Fruit fly (Drosophila melanogaster) whole organism, embryonic: ENCODE data around the gene Max.

Source experiments
- Bgb ChIP-seq: fragments of 200-800 bp; sonication (Bioruptor generic); IDR thresholded peaks from 2 replicates; pipeline ENCODE4 v1.3.6; 2022; ENCODE audit warnings: missing biosample characterization, missing genetic modification characterization; ENCODE audit not compliant: partially characterized antibody
- CG12236 ChIP-seq: fragments of 200-800 bp; sonication (Bioruptor generic); optimal IDR thresholded peaks from 2 replicates; lab custom pipeline; 2016; ENCODE audit warnings: missing biosample characterization, missing genetic modification characterization
- CG12299 ChIP-seq: fragments of 200-800 bp; sonication (Bioruptor generic); optimal IDR thresholded peaks from 2 replicates; lab custom pipeline; 2018; ENCODE audit warnings: missing biosample characterization, mild to moderate bottlenecking, missing genetic modification characterization
- CG12942 ChIP-seq: fragments of 200-800 bp; sonication (Bioruptor generic); optimal IDR thresholded peaks from 3 replicates; lab custom pipeline; 2016; ENCODE audit warnings: missing biosample characterization, missing genetic modification characterization
- CG14014 ChIP-seq: fragments of 200-800 bp; sonication (Bioruptor generic); IDR thresholded peaks from 2 replicates; pipeline ENCODE4 v1.3.6; 2022; ENCODE audit warnings: missing biosample characterization, missing genetic modification characterization
- CG14050 ChIP-seq: fragments of 200-800 bp; sonication (Bioruptor generic); IDR thresholded peaks from 3 replicates; pipeline ENCODE4 v1.3.6; 2022; ENCODE audit warnings: missing biosample characterization, missing genetic modification characterization
- CG14441 ChIP-seq: fragments of 200-800 bp; sonication (Bioruptor generic); IDR thresholded peaks from 2 replicates; pipeline ENCODE4 v1.3.6; 2022; ENCODE audit warnings: missing biosample characterization, missing genetic modification characterization
- CG14667 ChIP-seq: fragments of 200-800 bp; sonication (Bioruptor generic); IDR thresholded peaks from 2 replicates; pipeline ENCODE4 v1.3.6; 2022; ENCODE audit warnings: missing biosample characterization, missing genetic modification characterization
- CG14710 ChIP-seq: fragments of 200-800 bp; sonication (Bioruptor generic); optimal IDR thresholded peaks from 3 replicates; lab custom pipeline; 2019; ENCODE audit warnings: missing biosample characterization, mild to moderate bottlenecking, missing genetic modification characterization, moderate library complexity
- CG14860 ChIP-seq: fragments of 200-800 bp; sonication (Bioruptor generic); IDR thresholded peaks from 3 replicates; pipeline ENCODE4 v1.3.6; 2022; ENCODE audit warnings: missing biosample characterization, missing genetic modification characterization; ENCODE audit not compliant: partially characterized antibody
- CG1529 ChIP-seq: fragments of 200-800 bp; sonication (Bioruptor generic); optimal IDR thresholded peaks from 3 replicates; lab custom pipeline; 2018; ENCODE audit warnings: missing biosample characterization, missing genetic modification characterization
- CG15514 ChIP-seq: fragments of 200-800 bp; sonication (Bioruptor generic); optimal IDR thresholded peaks from 3 replicates; lab custom pipeline; 2017; ENCODE audit warnings: missing biosample characterization, missing genetic modification characterization, mild to moderate bottlenecking, moderate library complexity, missing genetic modification reagents
- CG16813 ChIP-seq: fragments of 200-800 bp; sonication (Bioruptor generic); IDR thresholded peaks from 3 replicates; pipeline ENCODE4 v1.3.6; 2022; ENCODE audit warnings: missing biosample characterization, missing genetic modification characterization; ENCODE audit not compliant: partially characterized antibody
- CG18262 ChIP-seq: fragments of 200-800 bp; optimal IDR thresholded peaks from 3 replicates; lab custom pipeline; 2019; ENCODE audit warnings: missing biosample characterization, mild to moderate bottlenecking, missing genetic modification characterization, moderate library complexity
- CG18764 ChIP-seq: fragments of 200-800 bp; sonication (Bioruptor generic); optimal IDR thresholded peaks from 3 replicates; lab custom pipeline; 2016; ENCODE audit warnings: missing biosample characterization, missing genetic modification characterization
- CG2129 ChIP-seq: fragments of 200-800 bp; sonication (Bioruptor generic); IDR thresholded peaks from 2 replicates; pipeline ENCODE4 v1.3.6; 2022; ENCODE audit warnings: missing biosample characterization, missing genetic modification characterization; ENCODE audit not compliant: partially characterized antibody
- CG2712 ChIP-seq: fragments of 200-800 bp; optimal IDR thresholded peaks from 3 replicates; lab custom pipeline; 2019; ENCODE audit warnings: missing biosample characterization, mild to moderate bottlenecking, missing genetic modification characterization, moderate library complexity
- CG3838 ChIP-seq: fragments of 200-800 bp; sonication (Bioruptor generic); optimal IDR thresholded peaks from 3 replicates; lab custom pipeline; 2016; ENCODE audit warnings: missing biosample characterization, missing genetic modification characterization
- CG3847 ChIP-seq: fragments of 200-800 bp; sonication (Bioruptor generic); IDR thresholded peaks from 2 replicates; pipeline ENCODE4 v1.3.6; 2022; ENCODE audit warnings: missing biosample characterization, missing genetic modification characterization
- CG6765 ChIP-seq: fragments of 200-800 bp; sonication (Bioruptor generic); optimal IDR thresholded peaks from 3 replicates; lab custom pipeline; 2017; ENCODE audit warnings: missing biosample characterization, mild to moderate bottlenecking, missing genetic modification characterization
- CG7271 ChIP-seq: fragments of 200-800 bp; sonication (Bioruptor generic); optimal IDR thresholded peaks from 2 replicates; lab custom pipeline; 2018; ENCODE audit warnings: missing biosample characterization, mild to moderate bottlenecking, missing genetic modification characterization, moderate library complexity
- CG8478 ChIP-seq: fragments of >200 bp; optimal IDR thresholded peaks from 2 replicates; lab custom pipeline; 2018
- CkIIα-i1 ChIP-seq: fragments of 200-800 bp; sonication (Bioruptor generic); IDR thresholded peaks from 2 replicates; pipeline ENCODE4 v1.3.6; 2022; ENCODE audit warnings: missing biosample characterization, missing genetic modification characterization
- Doc3 ChIP-seq: fragments of 200-800 bp; sonication (Bioruptor generic); IDR thresholded peaks from 3 replicates; pipeline ENCODE4 v1.3.6; 2022; ENCODE audit warnings: missing biosample characterization, missing genetic modification characterization; ENCODE audit not compliant: partially characterized antibody
- E2f2 ChIP-seq: fragments of 200-800 bp; sonication (Bioruptor generic); IDR thresholded peaks from 2 replicates; pipeline ENCODE4 v1.3.6; 2022; ENCODE audit warnings: missing biosample characterization, missing genetic modification characterization
- Ets97D ChIP-seq: fragments of 200-800 bp; sonication (Bioruptor generic); optimal IDR thresholded peaks from 3 replicates; lab custom pipeline; 2016; ENCODE audit warnings: missing biosample characterization, missing genetic modification characterization
- HLH4C ChIP-seq: fragments of 200-800 bp; sonication (Bioruptor generic); IDR thresholded peaks from 3 replicates; pipeline ENCODE4 v1.3.6; 2022; ENCODE audit warnings: missing biosample characterization, missing genetic modification characterization; ENCODE audit not compliant: partially characterized antibody
- HLH54F ChIP-seq: fragments of 200-800 bp; sonication (Bioruptor generic); optimal IDR thresholded peaks from 3 replicates; lab custom pipeline; 2016; ENCODE audit warnings: missing biosample characterization, missing genetic modification characterization
- Ravus ChIP-seq: fragments of 200-800 bp; sonication (Bioruptor generic); IDR thresholded peaks from 2 replicates; pipeline ENCODE4 v1.3.6; 2022; ENCODE audit warnings: missing biosample characterization, missing genetic modification characterization
- btn ChIP-seq: fragments of 200-800 bp; sonication (Bioruptor generic); optimal IDR thresholded peaks from 2 replicates; lab custom pipeline; 2016; ENCODE audit warnings: missing biosample characterization, missing genetic modification characterization
- chinmo ChIP-seq: fragments of 200-800 bp; sonication (Bioruptor generic); IDR thresholded peaks from 4 replicates; pipeline ENCODE4 v1.3.6; 2022; ENCODE audit warnings: missing biosample characterization, missing genetic modification characterization; ENCODE audit not compliant: partially characterized antibody
- cwo ChIP-seq: fragments of 200-800 bp; sonication (Bioruptor generic); optimal IDR thresholded peaks from 3 replicates; lab custom pipeline; 2017; ENCODE audit warnings: missing biosample characterization, missing genetic modification characterization, mild to moderate bottlenecking, moderate library complexity, missing genetic modification reagents
- dmrt99B ChIP-seq: fragments of 200-800 bp; sonication (Bioruptor generic); optimal IDR thresholded peaks from 2 replicates; lab custom pipeline; 2018; ENCODE audit warnings: missing biosample characterization, mild to moderate bottlenecking, missing genetic modification characterization, moderate library complexity
- fu2 ChIP-seq: fragments of 200-800 bp; sonication (Bioruptor generic); optimal IDR thresholded peaks from 2 replicates; lab custom pipeline; 2016; ENCODE audit warnings: missing biosample characterization, missing genetic modification characterization
- gsb ChIP-seq: fragments of 200-800 bp; sonication (Bioruptor generic); IDR thresholded peaks from 2 replicates; pipeline ENCODE4 v1.3.6; 2022; ENCODE audit warnings: missing biosample characterization, missing genetic modification characterization
- hkb ChIP-seq, 2 experiments: fragments of 200-800 bp in 1 of 2; fragments of >200 bp in 1 of 2; sonication (Bioruptor generic) in 1 of 2; IDR thresholded peaks in 1 of 2; optimal IDR thresholded peaks in 1 of 2; 2 replicates each; pipeline versions ENCODE4 v1.3.6 to Lab custom; 2017 to 2022; ENCODE audit warnings: missing biosample characterization in 1 of 2, missing genetic modification characterization in 1 of 2
- ind ChIP-seq: fragments of 200-800 bp; sonication (Bioruptor generic); optimal IDR thresholded peaks from 3 replicates; lab custom pipeline; 2016; ENCODE audit warnings: missing biosample characterization, missing genetic modification characterization
- inv ChIP-seq: fragments of 200-800 bp; sonication (Bioruptor generic); IDR thresholded peaks from 2 replicates; pipeline ENCODE4 v1.3.6; 2022; ENCODE audit warnings: missing biosample characterization, missing genetic modification characterization; ENCODE audit not compliant: partially characterized antibody
- lbe ChIP-seq: fragments of 200-800 bp; sonication (Bioruptor generic); optimal IDR thresholded peaks from 2 replicates; lab custom pipeline; 2016; ENCODE audit warnings: missing biosample characterization, mild to moderate bottlenecking, missing genetic modification characterization
- nmo ChIP-seq: fragments of 200-800 bp; sonication (Bioruptor generic); optimal IDR thresholded peaks from 2 replicates; lab custom pipeline; 2018; ENCODE audit warnings: missing biosample characterization, mild to moderate bottlenecking, missing genetic modification characterization, moderate library complexity
- onecut ChIP-seq: fragments of 200-800 bp; sonication (Bioruptor generic); IDR thresholded peaks from 2 replicates; pipeline ENCODE4 v1.3.6; 2022; ENCODE audit warnings: missing biosample characterization, missing genetic modification characterization
- pros ChIP-seq: fragments of 200-800 bp; sonication (Bioruptor generic); optimal IDR thresholded peaks from 3 replicates; lab custom pipeline; 2019; ENCODE audit warnings: missing biosample characterization, mild to moderate bottlenecking, missing genetic modification characterization, moderate library complexity
- pzg ChIP-seq: fragments of 200-800 bp; sonication (Bioruptor generic); optimal IDR thresholded peaks from 3 replicates; lab custom pipeline; 2018; ENCODE audit warnings: missing biosample characterization, mild to moderate bottlenecking, missing genetic modification characterization, moderate library complexity
- sc ChIP-seq, 3 experiments: fragments of >200 bp in 2 of 3; fragments of 200-800 bp in 1 of 3; sonication (Bioruptor generic) in 1 of 3; optimal IDR thresholded peaks; 2 replicates in 2 of 3; 3 replicates in 1 of 3; lab custom pipeline; 2017; ENCODE audit warnings: mild to moderate bottlenecking in 1 of 3, missing biosample characterization in 1 of 3, missing genetic modification characterization in 1 of 3, missing genetic modification reagents in 1 of 3
- schlank ChIP-seq: fragments of 200-800 bp; sonication (Bioruptor generic); optimal IDR thresholded peaks from 2 replicates; lab custom pipeline; 2018; ENCODE audit warnings: missing biosample characterization, mild to moderate bottlenecking, missing genetic modification characterization
- slp2 ChIP-seq: fragments of 200-800 bp; sonication (Bioruptor generic); optimal IDR thresholded peaks from 2 replicates; lab custom pipeline; 2016; ENCODE audit warnings: missing biosample characterization, missing genetic modification characterization
- so ChIP-seq: fragments of 200-800 bp; sonication (Bioruptor generic); IDR thresholded peaks from 3 replicates; pipeline ENCODE4 v1.3.6; 2022; ENCODE audit warnings: missing biosample characterization, missing genetic modification characterization
- stwl ChIP-seq: fragments of 200-800 bp; sonication (Bioruptor generic); optimal IDR thresholded peaks from 3 replicates; lab custom pipeline; 2018; ENCODE audit warnings: missing biosample characterization, mild to moderate bottlenecking, missing genetic modification characterization, moderate library complexity
- trh ChIP-seq: fragments of 200-800 bp; sonication (Bioruptor generic); optimal IDR thresholded peaks from 2 replicates; lab custom pipeline; 2016; ENCODE audit warnings: missing biosample characterization, missing genetic modification characterization
- wor ChIP-seq: fragments of 200-800 bp; sonication (Bioruptor generic); IDR thresholded peaks from 2 replicates; pipeline ENCODE4 v1.3.6; 2022; ENCODE audit warnings: missing biosample characterization, missing genetic modification characterization

Gene Max

dm6 chr3L:19264141-19264487, at the start of gene Max:
Gene Max, minus strand, starts transcription at chr3L:19264184.
- TF ChIP-seq CkIIα-i1 (no peak), pros (GFP tag; lab: Kevin White, UChicago) (no peak), Bgb (no peak), Doc3 (GFP tag; lab: Robert Waterston, UW) (no peak), hkb (optimal IDR thresholded peaks at IDR 0.05; lab: Kevin White, UChicago) (no peak), hkb (GFP tag; IDR thresholded peaks at IDR 0.05; lab: Robert Waterston, UW) (peak; percentile 79), CG12299 (peak; percentile 61), CG16813 (GFP tag; lab: Robert Waterston, UW) (no peak), nmo (GFP tag; lab: Kevin White, UChicago) (peak; percentile 82), so (GFP tag; lab: Robert Waterston, UW) (0 out of 3 replicates have a peak, but pooled peaks have one; percentile 30), lbe (GFP tag; lab: Kevin White, UChicago) (peak; percentile 37), CG8478 (lab: Kevin White, UChicago) (no peak), CG14441 (GFP tag; lab: Robert Waterston, UW) (peak; percentile 76), gsb (GFP tag; lab: Robert Waterston, UW) (no peak), Ravus (peak; percentile 22; the same call in 1 of the 2 replicates), CG18262 (tag; lab: Kevin White, UChicago) (peak; percentile 72), cwo (no peak), wor (GFP tag; lab: Robert Waterston, UW) (0 out of 2 replicates have a peak, but pooled peaks have one; percentile 17), pzg (GFP tag; lab: Kevin White, UChicago) (peak; percentile 77), schlank (tag; lab: Kevin White, UChicago) (peak; percentile 41), CG2712 (tag; lab: Kevin White, UChicago) (peak; percentile 84), stwl (peak; percentile 77), HLH54F (GFP tag; lab: Kevin White, UChicago) (peak; percentile 7), chinmo (GFP tag; lab: Robert Waterston, UW) (no peak), dmrt99B (no peak), trh (no peak), CG12236 (no peak), btn (GFP tag; lab: Kevin White, UChicago) (no peak), CG14710 (tag; lab: Kevin White, UChicago) (peak; percentile 99), Ets97D (GFP tag; lab: Kevin White, UChicago) (no peak), CG14860 (no peak), fu2 (GFP tag; lab: Kevin White, UChicago) (no peak), inv (GFP tag; lab: Robert Waterston, UW) (no peak), CG14667 (GFP tag; lab: Robert Waterston, UW) (peak; percentile 58), CG14050 (GFP tag; lab: Robert Waterston, UW) (peak; percentile 46; the same call in 1 of the 3 replicates), CG12942 (peak; percentile 47), ind (GFP tag; lab: Kevin White, UChicago) (peak; percentile 63), sc (optimal IDR thresholded peaks at IDR 0.05; lab: Kevin White, UChicago) (no peak), sc (GFP tag; optimal IDR thresholded peaks at IDR 0.05; lab: Kevin White, UChicago) (peak; percentile 17), CG15514 (GFP tag; lab: Kevin White, UChicago) (peak; percentile 83), CG6765 (GFP tag; lab: Kevin White, UChicago) (peak; percentile 3), onecut (GFP tag; lab: Robert Waterston, UW) (peak; percentile 46), CG18764 (GFP tag; lab: Kevin White, UChicago) (peak; percentile 70), CG2129 (no peak), E2f2 (GFP tag; lab: Robert Waterston, UW) (peak; percentile 55; the same call in 1 of the 2 replicates), CG1529 (GFP tag; lab: Kevin White, UChicago) (peak; percentile 30), CG14014 (GFP tag; lab: Robert Waterston, UW) (peak; percentile 70), CG3847 (GFP tag; lab: Robert Waterston, UW) (peak; percentile 79), CG7271 (peak; percentile 44), slp2 (GFP tag; lab: Kevin White, UChicago) (no peak), HLH4C (GFP tag; lab: Robert Waterston, UW) (no peak), CG3838 (peak; percentile 7)
